Worm (Caenorhabditis elegans) whole organism, L1 larva: Measurements from ENCODE around the gene ZK121.2.

Experiments
- C04F5.9 ChIP-seq: sonication (generic microtip); optimal IDR thresholded peaks from 2 replicates; lab custom pipeline; 2016; ENCODE audit warnings: missing genetic modification characterization, missing compliant biosample characterization
- C16A3.4 ChIP-seq: fragments of 150-350 bp; optimal IDR thresholded peaks from 2 replicates; lab custom pipeline; 2014; ENCODE audit warnings: missing biosample characterization, missing genetic modification characterization
- F16B12.6 ChIP-seq: fragments of 150-350 bp; optimal IDR thresholded peaks from 2 replicates; lab custom pipeline; 2014; ENCODE audit warnings: missing biosample characterization, missing genetic modification characterization
- aly-2 ChIP-seq: fragments of 150-350 bp; optimal IDR thresholded peaks from 2 replicates; lab custom pipeline; 2014; ENCODE audit warnings: missing biosample characterization, missing genetic modification characterization
- ama-1 ChIP-seq: fragments of 150-350 bp; optimal IDR thresholded peaks from 2 replicates; lab custom pipeline; 2014
- ceh-63 ChIP-seq: fragments of 200-800 bp; sonication (Bioruptor generic); optimal IDR thresholded peaks from 2 replicates; lab custom pipeline; 2018; ENCODE audit warnings: mild to moderate bottlenecking, missing genetic modification characterization, missing compliant biosample characterization
- ceh-8 ChIP-seq: fragments of 200-800 bp; sonication (Bioruptor generic); optimal IDR thresholded peaks from 2 replicates; lab custom pipeline; 2018; ENCODE audit warnings: mild to moderate bottlenecking, missing genetic modification characterization, moderate library complexity, missing compliant biosample characterization
- ceh-82 ChIP-seq, 3 experiments: fragments of 150-350 bp in 1 of 3; sonication (generic microtip) in 2 of 3; optimal IDR thresholded peaks; 2 replicates each; lab custom pipeline; 2014 to 2017; ENCODE audit warnings: missing biosample characterization in 3 of 3, missing genetic modification characterization in 3 of 3
- ces-1 ChIP-seq: fragments of 150-350 bp; optimal IDR thresholded peaks from 2 replicates; lab custom pipeline; 2014; ENCODE audit warnings: missing biosample characterization, missing genetic modification reagents, missing genetic modification characterization
- dpl-1 ChIP-seq, 3 experiments: fragments of 150-350 bp in 2 of 3; sonication (generic microtip) in 1 of 3; optimal IDR thresholded peaks; 2 replicates each; lab custom pipeline; 2014 to 2017; ENCODE audit warnings: missing biosample characterization in 3 of 3, missing genetic modification characterization in 3 of 3, missing genetic modification reagents in 3 of 3
- dsc-1 ChIP-seq: sonication (generic microtip); optimal IDR thresholded peaks from 2 replicates; lab custom pipeline; 2016; ENCODE audit warnings: mild to moderate bottlenecking, missing genetic modification characterization, missing compliant biosample characterization
- elt-2 ChIP-seq: sonication (generic microtip); optimal IDR thresholded peaks from 2 replicates; lab custom pipeline; 2016; ENCODE audit warnings: missing genetic modification characterization, mild to moderate bottlenecking, inconsistent platforms, missing compliant biosample characterization, missing genetic modification reagents
- fkh-10 ChIP-seq: sonication (generic microtip); optimal IDR thresholded peaks from 2 replicates; lab custom pipeline; 2017; ENCODE audit warnings: missing biosample characterization, missing genetic modification reagents, missing genetic modification characterization
- fkh-8 ChIP-seq: sonication (generic microtip); optimal IDR thresholded peaks from 2 replicates; lab custom pipeline; 2016; ENCODE audit warnings: mild to moderate bottlenecking, missing genetic modification characterization, missing compliant biosample characterization
- fos-1 ChIP-seq: fragments of 150-350 bp; optimal IDR thresholded peaks from 2 replicates; lab custom pipeline; 2014; ENCODE audit warnings: missing biosample characterization, missing genetic modification characterization
- hlh-17 ChIP-seq: fragments of 200-800 bp; sonication (Bioruptor generic); optimal IDR thresholded peaks from 2 replicates; lab custom pipeline; 2018; ENCODE audit warnings: missing genetic modification characterization, mild to moderate bottlenecking, missing compliant biosample characterization, moderate library complexity, borderline replicate concordance
- hpl-2 ChIP-seq: fragments of 150-350 bp; optimal IDR thresholded peaks from 2 replicates; lab custom pipeline; 2014; ENCODE audit warnings: missing biosample characterization, missing genetic modification reagents, missing genetic modification characterization
- irx-1 ChIP-seq: sonication (generic microtip); optimal IDR thresholded peaks from 2 replicates; lab custom pipeline; 2016; ENCODE audit warnings: missing genetic modification characterization, missing compliant biosample characterization
- isw-1 ChIP-seq: fragments of 200-800 bp; sonication (Bioruptor generic); IDR thresholded peaks from 2 replicates; pipeline ENCODE4 v1.3.6; 2022; ENCODE audit warnings: missing genetic modification characterization, missing compliant biosample characterization
- lin-13 ChIP-seq: fragments of 150-350 bp; optimal IDR thresholded peaks from 2 replicates; lab custom pipeline; 2014; ENCODE audit warnings: missing biosample characterization, missing genetic modification reagents, missing genetic modification characterization
- lin-14 ChIP-seq: fragments of 200-800 bp; sonication (Bioruptor generic); optimal IDR thresholded peaks from 2 replicates; lab custom pipeline; 2018; ENCODE audit warnings: mild to moderate bottlenecking, missing genetic modification characterization, moderate library complexity, missing compliant biosample characterization
- lin-35 ChIP-seq, 2 experiments: fragments of 150-350 bp; optimal IDR thresholded peaks; 2 replicates each; lab custom pipeline; 2014; ENCODE audit warnings: missing biosample characterization in 2 of 2, missing genetic modification characterization in 2 of 2, missing genetic modification reagents in 2 of 2
- lir-3 ChIP-seq: sonication (generic microtip); optimal IDR thresholded peaks from 2 replicates; lab custom pipeline; 2016; ENCODE audit warnings: mild to moderate bottlenecking, missing genetic modification characterization, moderate library complexity, missing compliant biosample characterization; ENCODE audit not compliant: poor library complexity
- lsy-2 ChIP-seq, 2 experiments: fragments of 150-350 bp; optimal IDR thresholded peaks; 2 replicates each; lab custom pipeline; 2014; ENCODE audit warnings: missing biosample characterization in 2 of 2, missing genetic modification characterization in 2 of 2
- mab-9 ChIP-seq: fragments of 200-800 bp; sonication (Bioruptor generic); IDR thresholded peaks from 2 replicates; pipeline ENCODE4 v1.3.6; 2022; ENCODE audit warnings: missing genetic modification reagents, missing genetic modification characterization, missing compliant biosample characterization
- mdl-1 ChIP-seq, 2 experiments: fragments of 150-350 bp; optimal IDR thresholded peaks; 2 replicates each; lab custom pipeline; 2014 to 2017; ENCODE audit warnings: missing biosample characterization in 2 of 2, missing genetic modification characterization in 2 of 2, inconsistent platforms in 1 of 2
- mef-2 ChIP-seq: fragments of 150-350 bp; optimal IDR thresholded peaks from 2 replicates; lab custom pipeline; 2014; ENCODE audit warnings: missing biosample characterization, missing genetic modification characterization
- mep-1 ChIP-seq: fragments of 150-350 bp; optimal IDR thresholded peaks from 2 replicates; lab custom pipeline; 2014; ENCODE audit warnings: missing biosample characterization, missing genetic modification characterization
- nhr-11 ChIP-seq: fragments of 150-350 bp; optimal IDR thresholded peaks from 2 replicates; lab custom pipeline; 2014; ENCODE audit warnings: missing biosample characterization, missing genetic modification characterization
- nhr-12 ChIP-seq: sonication (generic microtip); optimal IDR thresholded peaks from 2 replicates; lab custom pipeline; 2017; ENCODE audit warnings: missing biosample characterization, missing genetic modification characterization
- nhr-237 ChIP-seq: fragments of 150-350 bp; optimal IDR thresholded peaks from 2 replicates; lab custom pipeline; 2014; ENCODE audit warnings: missing biosample characterization, missing genetic modification characterization
- nhr-84 ChIP-seq: sonication (generic microtip); optimal IDR thresholded peaks from 2 replicates; lab custom pipeline; 2017; ENCODE audit warnings: missing biosample characterization, missing genetic modification characterization
- nhr-90 ChIP-seq: sonication (generic microtip); optimal IDR thresholded peaks from 2 replicates; lab custom pipeline; 2016; ENCODE audit warnings: mild to moderate bottlenecking, missing genetic modification characterization, missing compliant biosample characterization; ENCODE audit not compliant: poor library complexity
- pax-3 ChIP-seq: fragments of 200-800 bp; sonication (Bioruptor generic); optimal IDR thresholded peaks from 2 replicates; lab custom pipeline; 2018; ENCODE audit warnings: mild to moderate bottlenecking, missing genetic modification characterization, moderate library complexity, missing compliant biosample characterization
- rnt-1 ChIP-seq: sonication (generic microtip); optimal IDR thresholded peaks from 2 replicates; lab custom pipeline; 2016; ENCODE audit warnings: mild to moderate bottlenecking, missing genetic modification characterization, moderate library complexity, missing compliant biosample characterization
- snpc-4 ChIP-seq: fragments of 150-350 bp; optimal IDR thresholded peaks from 2 replicates; lab custom pipeline; 2014; ENCODE audit warnings: missing biosample characterization, missing genetic modification characterization
- snu-23 ChIP-seq: sonication (generic microtip); optimal IDR thresholded peaks from 2 replicates; lab custom pipeline; 2016; ENCODE audit warnings: missing genetic modification characterization, missing compliant biosample characterization
- sox-4 ChIP-seq: sonication (generic microtip); optimal IDR thresholded peaks from 2 replicates; lab custom pipeline; 2016; ENCODE audit warnings: missing genetic modification characterization, missing compliant biosample characterization
- swsn-7 ChIP-seq: sonication (generic microtip); optimal IDR thresholded peaks from 2 replicates; lab custom pipeline; 2016; ENCODE audit warnings: missing genetic modification characterization, missing compliant biosample characterization
- tbx-2 ChIP-seq: sonication (generic microtip); optimal IDR thresholded peaks from 2 replicates; lab custom pipeline; 2016; ENCODE audit warnings: missing genetic modification characterization, missing compliant biosample characterization
- tlp-1 ChIP-seq: fragments of 150-350 bp; optimal IDR thresholded peaks from 2 replicates; lab custom pipeline; 2014; ENCODE audit warnings: missing biosample characterization, missing genetic modification characterization
- unc-130 ChIP-seq: fragments of 150-350 bp; optimal IDR thresholded peaks from 2 replicates; lab custom pipeline; 2017; ENCODE audit warnings: missing biosample characterization, missing genetic modification characterization, inconsistent platforms
- unc-62 ChIP-seq: fragments of 150-350 bp; optimal IDR thresholded peaks from 2 replicates; lab custom pipeline; 2014; ENCODE audit warnings: missing biosample characterization, missing genetic modification reagents, missing genetic modification characterization
- unc-86 ChIP-seq: sonication (generic microtip); optimal IDR thresholded peaks from 2 replicates; lab custom pipeline; 2016; ENCODE audit warnings: missing genetic modification characterization, missing compliant biosample characterization
- unc-98 ChIP-seq: fragments of 200-800 bp; sonication (Bioruptor generic); IDR thresholded peaks from 2 replicates; pipeline ENCODE4 v1.3.6; 2022; ENCODE audit warnings: missing genetic modification characterization, missing compliant biosample characterization
- xbp-1 ChIP-seq: sonication (generic microtip); optimal IDR thresholded peaks from 2 replicates; lab custom pipeline; 2016; ENCODE audit warnings: missing genetic modification characterization, missing compliant biosample characterization
- zip-4 ChIP-seq: fragments of 200-800 bp; sonication (Bioruptor generic); optimal IDR thresholded peaks from 2 replicates; lab custom pipeline; 2018; ENCODE audit warnings: mild to moderate bottlenecking, missing genetic modification characterization, moderate library complexity, missing compliant biosample characterization
- ztf-11 ChIP-seq, 2 experiments: sonication (generic microtip); optimal IDR thresholded peaks; 2 replicates each; lab custom pipeline; 2016 to 2017; ENCODE audit warnings: missing genetic modification characterization in 2 of 2, missing biosample characterization in 1 of 2, missing compliant biosample characterization in 1 of 2

The ZK121.2 gene

DNA sequence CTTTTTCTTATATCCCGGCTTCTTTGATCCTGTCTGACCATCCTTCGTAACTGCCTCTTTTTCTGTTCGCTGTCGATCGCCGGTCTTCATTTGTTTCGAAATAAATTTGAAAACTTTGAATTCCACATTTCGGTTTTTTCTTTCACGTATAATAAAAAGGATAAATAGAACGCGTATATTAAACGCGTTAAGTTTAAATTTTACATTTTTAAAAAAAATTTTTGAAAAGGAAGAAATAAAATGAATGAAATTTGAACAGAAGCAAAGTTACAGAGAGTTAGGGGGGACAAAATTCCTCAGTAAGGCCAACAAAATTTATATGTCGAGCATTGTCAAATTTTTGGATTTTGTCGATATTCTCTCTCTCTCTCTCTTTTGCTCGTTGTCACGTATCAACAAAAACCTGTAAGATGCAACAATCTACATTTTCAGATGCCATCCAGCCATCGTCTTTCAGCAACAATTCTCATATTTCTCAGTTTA is 39.7 kb upstream of the ZK121.2 start, which contains the start of the genes T15B12.2 and F52C9.5:
TSS of gene T15B12.2 (minus strand) at position 101 of the 483 bp plus-strand sequence.
TSS of gene F52C9.5 (plus strand) at position 433 of the 483 bp plus-strand sequence.
- TF ChIP-seq C04F5.9 (tag; lab: Kevin White, UChicago) (no peak), nhr-11 (tag; lab: Kevin White, UChicago) (no peak)

DNA sequence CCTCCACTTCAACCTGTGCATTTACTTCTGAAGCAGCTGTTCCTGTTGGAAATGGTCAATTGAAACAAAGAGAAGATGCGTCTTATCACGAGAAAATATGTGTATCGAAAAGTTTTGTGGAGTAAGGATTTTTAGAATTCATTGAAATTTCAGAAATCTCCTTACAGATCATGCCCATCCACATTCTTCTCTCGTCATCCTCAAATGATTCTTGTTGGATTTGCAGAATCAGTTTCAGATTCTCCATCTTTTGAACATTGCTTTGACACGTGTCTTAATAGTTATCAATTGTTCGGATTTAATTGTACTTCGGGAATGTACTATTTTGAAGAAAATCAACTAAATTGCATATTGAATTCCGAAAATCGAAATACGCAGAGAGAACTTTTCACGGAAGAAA is 37.4 kb upstream of the ZK121.2 start:
- TF ChIP-seq mdl-1 (tag; optimal IDR thresholded peaks at IDR 0.05; lab: Kevin White, UChicago), result no peak
- TF ChIP-seq tlp-1 (tag; lab: Kevin White, UChicago), result no peak
- TF ChIP-seq, all 84 proteins: peak for 0

DNA sequence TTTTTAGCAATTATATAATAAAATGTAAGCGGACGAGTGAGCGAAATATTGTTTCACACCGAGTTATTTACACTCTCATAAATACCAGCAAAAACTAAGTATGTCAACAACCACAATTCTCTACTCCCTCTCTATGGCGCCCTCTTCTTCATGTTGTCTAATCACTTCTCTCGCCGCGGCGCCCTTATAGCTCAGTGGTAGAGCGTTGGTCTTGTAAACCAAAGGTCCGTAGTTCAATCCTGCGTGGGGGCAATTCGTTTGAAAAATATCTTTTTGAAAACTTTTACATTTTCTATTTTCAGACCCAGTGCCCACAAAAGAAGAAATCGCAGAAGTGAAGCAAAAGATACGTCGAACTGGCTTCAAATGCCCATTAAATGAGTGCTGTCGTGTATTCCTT is 35.8 kb upstream of the ZK121.2 start:
- TF ChIP-seq tlp-1 (tag; lab: Kevin White, UChicago) (no peak), lsy-2 (tag; optimal IDR thresholded peaks at IDR 0.05; lab: Kevin White, UChicago) (peak; percentile 35 to 69), irx-1 (tag; lab: Kevin White, UChicago) (peak; percentile 33), ceh-82 (tag; optimal IDR thresholded peaks at IDR 0.05; lab: Kevin White, UChicago) (peak; percentile 40 to 63 (median 62)), lir-3 (peak; percentile 61), nhr-90 (tag; lab: Kevin White, UChicago) (peak; percentile 67), tbx-2 (tag; lab: Kevin White, UChicago) (peak; percentile 56), nhr-84 (no peak), unc-62 (no peak), elt-2 (tag; lab: Kevin White, UChicago) (peak; percentile 6), lin-14 (GFP tag; lab: Kevin White, UChicago) (no peak), C16A3.4 (tag; lab: Kevin White, UChicago) (peak; percentile 57), ceh-63 (no peak), ceh-8 (GFP tag; lab: Kevin White, UChicago) (no peak), ama-1 (lab: Kevin White, UChicago) (peak; percentile 15), lin-35 (GFP tag; optimal IDR thresholded peaks at IDR 0.05; lab: Kevin White, UChicago) (peak; percentile 67 to 71), nhr-237 (tag; lab: Kevin White, UChicago) (no peak), xbp-1 (peak; percentile 56), unc-86 (tag; lab: Kevin White, UChicago) (peak; percentile 39), dpl-1 (GFP tag; optimal IDR thresholded peaks at IDR 0.05; lab: Kevin White, UChicago) (peak in 2 of 3 experiments; percentile 59 to 69), fkh-10 (GFP tag; lab: Kevin White, UChicago) (no peak), zip-4 (GFP tag; lab: Kevin White, UChicago) (peak; percentile 21), hlh-17 (GFP tag; lab: Kevin White, UChicago) (no peak), unc-130 (tag; lab: Kevin White, UChicago) (peak; percentile 56), swsn-7 (peak; percentile 66), aly-2 (peak; percentile 31), sox-4 (tag; lab: Kevin White, UChicago) (peak; percentile 9), isw-1 (GFP tag; lab: Robert Waterston, UW) (peak; percentile 32), rnt-1 (tag; lab: Kevin White, UChicago) (peak; percentile 72), fos-1 (tag; lab: Kevin White, UChicago) (no peak), ztf-11 (tag; optimal IDR thresholded peaks at IDR 0.05; lab: Kevin White, UChicago) (peak in 1 of 2 experiments; percentile 3), hpl-2 (GFP tag; lab: Kevin White, UChicago) (no peak), unc-98 (GFP tag; lab: Robert Waterston, UW) (no peak), mab-9 (0 out of 2 replicates have a peak, but pooled peaks have one; percentile 44), snpc-4 (tag; lab: Kevin White, UChicago) (no peak), fkh-8 (tag; lab: Kevin White, UChicago) (peak; percentile 39), F16B12.6 (tag; lab: Kevin White, UChicago) (peak; percentile 22), ces-1 (GFP tag; lab: Kevin White, UChicago) (no peak), snu-23 (GFP tag; lab: Kevin White, UChicago) (peak; percentile 75), pax-3 (tag; lab: Kevin White, UChicago) (peak; percentile 8), dsc-1 (tag; lab: Kevin White, UChicago) (peak; percentile 64), lin-13 (GFP tag; lab: Kevin White, UChicago) (peak; percentile 6), nhr-12 (tag; lab: Kevin White, UChicago) (no peak), mef-2 (tag; lab: Kevin White, UChicago) (no peak), mep-1 (tag; lab: Kevin White, UChicago) (peak; percentile 58)
